Worm (Caenorhabditis elegans) whole organism, L4/young adult: ENCODE data around the gene D2062.4.
"Not testable (repeated sequence)": the region's sequence is repeated elsewhere in the genome, so short reads cannot be mapped to it uniquely, and the experiment has no call there.

ENCODE experiments used
- W03F9.2 ChIP-seq: fragments of 150-350 bp; optimal IDR thresholded peaks from 2 replicates; lab custom pipeline; 2014; ENCODE audit warnings: missing biosample characterization, missing genetic modification characterization
- dao-5 ChIP-seq: sonication (generic microtip); optimal IDR thresholded peaks from 2 replicates; lab custom pipeline; 2016; ENCODE audit warnings: missing genotype, missing genetic modification characterization, moderate library complexity, missing compliant biosample characterization
- him-1 ChIP-seq: sonication (generic microtip); optimal IDR thresholded peaks from 2 replicates; lab custom pipeline; 2016; ENCODE audit warnings: missing genotype, missing genetic modification reagents, missing genetic modification characterization, missing compliant biosample characterization

DNA sequence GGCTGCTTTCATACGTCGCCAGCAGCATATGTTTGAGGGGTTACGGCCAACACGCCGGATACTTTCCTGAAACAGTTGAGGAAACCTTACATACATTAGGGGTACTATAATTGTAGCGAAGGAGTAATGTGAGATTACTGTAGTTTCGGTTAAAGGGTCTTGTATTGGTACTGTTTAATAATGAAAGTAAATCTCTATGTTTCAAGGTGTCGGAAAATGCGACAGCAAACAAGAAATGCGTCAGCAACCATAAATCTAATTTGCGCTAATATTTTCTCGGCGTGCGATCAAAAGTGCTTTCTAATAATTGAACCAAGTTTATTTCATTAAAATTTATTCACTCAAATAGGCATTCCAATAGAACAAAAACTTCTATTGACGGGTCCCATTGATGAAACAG is 49.1 kb downstream of the D2062.4 start, which contains the start of gene sri-57:
- not testable (repeated sequence) for TF ChIP-seq dao-5, him-1, W03F9.2 (tag; lab: Kevin White, UChicago)
